Worm (Caenorhabditis elegans): ENCODE results near the gene R160.13.

R160.13 gene

DNA sequence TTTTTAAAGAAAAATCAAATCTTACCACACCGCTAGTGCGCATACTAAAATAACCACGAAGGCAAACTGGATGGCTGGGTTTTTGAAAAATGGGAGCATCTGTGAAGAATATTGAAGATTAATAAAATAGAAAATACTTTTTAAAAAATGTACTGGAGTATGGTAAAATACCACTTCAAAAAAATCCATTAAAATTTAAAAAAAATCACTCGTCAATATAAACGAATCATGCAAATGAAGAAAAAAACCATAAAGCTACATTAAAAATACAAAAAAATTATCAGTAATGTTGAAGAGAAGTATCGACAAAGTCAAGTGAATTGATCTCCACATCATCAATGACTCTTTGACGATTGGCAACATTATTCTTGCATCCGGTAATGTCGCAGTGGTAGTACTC lies 557 bp downstream of the R160.13 start, which contains the start of gene R160.5:
Gene R160.5, minus strand, starts transcription at position 101 of the 400 bp plus-strand sequence.
- TF ChIP-seq bed-3 (GFP tag; optimal IDR thresholded peaks at IDR 0.05) (no peak), ceh-43 (GFP tag; optimal IDR thresholded peaks at IDR 0.05) (no peak), lsy-2 (tag; optimal IDR thresholded peaks at IDR 0.05) (no peak), flh-1 (GFP tag; optimal IDR thresholded peaks at IDR 0.05) (no peak), ceh-39 (tag; optimal IDR thresholded peaks at IDR 0.05) (no peak), nhr-76 (tag; optimal IDR thresholded peaks at IDR 0.05) (no peak), ceh-83 (GFP tag; optimal IDR thresholded peaks at IDR 0.05) (no peak), pha-4 (tag; optimal IDR thresholded peaks at IDR 0.05) (no peak), nhr-237 (tag; optimal IDR thresholded peaks at IDR 0.05) (no peak), ces-1 (GFP tag; optimal IDR thresholded peaks at IDR 0.05) (no peak), nhr-12 (tag; optimal IDR thresholded peaks at IDR 0.05) (no peak)

DNA sequence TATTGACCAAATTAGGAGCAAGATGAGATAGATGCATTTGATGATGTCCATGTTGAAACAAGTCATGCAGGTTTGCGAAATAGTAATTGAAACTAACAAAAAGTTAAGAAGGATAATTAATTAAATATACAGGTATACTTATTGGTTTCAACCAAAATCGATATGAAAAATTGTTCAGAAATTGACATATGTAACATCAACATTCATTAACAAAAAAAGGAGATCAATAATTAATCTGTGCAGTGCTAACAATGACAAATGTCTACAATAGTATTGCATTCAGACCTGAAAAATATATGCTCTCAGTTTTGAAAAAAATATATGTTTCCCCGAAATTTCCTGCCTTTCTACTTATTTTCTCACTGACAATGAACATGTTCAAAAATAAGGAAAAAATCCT lies 2.5 kb downstream of the R160.13 start, which contains the start of gene R160.4:
Gene R160.4, minus strand, starts transcription at position 101 of the 400 bp plus-strand sequence.
- TF ChIP-seq pha-4 (tag; optimal IDR thresholded peaks at IDR 0.05) (no peak), sem-2 (GFP tag; optimal IDR thresholded peaks at IDR 0.05) (no peak), cnd-1 (tag; optimal IDR thresholded peaks at IDR 0.05) (no peak), nhr-237 (tag; optimal IDR thresholded peaks at IDR 0.05) (no peak), ham-2 (GFP tag; optimal IDR thresholded peaks at IDR 0.05) (no peak)

DNA sequence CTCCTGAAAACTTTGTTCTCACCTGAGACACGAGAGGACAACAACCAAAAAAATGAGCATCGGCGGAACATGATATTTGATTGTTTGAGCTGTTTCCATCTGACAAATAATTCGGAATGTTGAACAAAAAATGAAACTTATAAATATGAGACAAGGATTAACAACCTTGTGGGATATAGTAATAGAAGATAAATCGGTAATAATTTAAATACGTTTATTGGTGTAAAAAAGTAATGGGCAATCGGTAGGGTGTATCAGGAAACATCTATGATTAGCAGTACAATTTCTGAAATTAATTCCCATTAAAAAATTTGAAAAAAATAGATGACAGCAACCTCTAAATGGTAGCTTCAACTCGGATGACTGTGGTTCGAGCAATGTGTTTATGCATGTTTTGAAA lies 3.9 kb downstream of the R160.13 start, which contains the start of gene R160.10:
Gene R160.10, minus strand, starts transcription at position 101 of the 400 bp plus-strand sequence.
- TF ChIP-seq lin-13 (tag; optimal IDR thresholded peaks at IDR 0.05), result no peak
- no peak for TF ChIP-seq lsy-2 (tag; optimal IDR thresholded peaks at IDR 0.05)
- TF ChIP-seq nhr-28 (tag; optimal IDR thresholded peaks at IDR 0.05), result no peak
- TF ChIP-seq zip-8 (tag; optimal IDR thresholded peaks at IDR 0.05), result no peak
- no peak for TF ChIP-seq hlh-1 (tag; optimal IDR thresholded peaks at IDR 0.05)

DNA sequence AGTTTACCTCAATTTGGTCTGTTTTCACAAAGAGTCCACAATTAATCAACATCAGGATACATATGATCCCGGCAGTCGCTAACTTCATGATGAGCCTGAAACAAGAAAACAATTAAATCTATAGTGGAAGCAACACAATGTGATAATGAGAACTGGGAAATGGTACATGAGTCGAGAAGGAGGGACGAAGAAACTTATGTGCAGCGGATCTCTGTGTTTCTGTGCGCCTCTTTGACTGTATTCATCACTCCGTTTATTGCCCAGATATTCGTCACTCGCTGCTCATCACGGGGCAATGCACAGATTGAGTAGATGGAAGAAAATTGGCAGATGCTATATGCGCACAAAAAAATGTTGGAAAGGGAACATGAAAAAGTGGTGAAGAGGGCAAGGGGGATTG lies 5.1 kb downstream of the R160.13 start, which contains the start of gene R160.3:
Gene R160.3, minus strand, starts transcription at position 101 of the 400 bp plus-strand sequence.
- TF ChIP-seq hlh-1 (tag; optimal IDR thresholded peaks at IDR 0.05) (no peak), M03D4.4 (tag; optimal IDR thresholded peaks at IDR 0.05) (no peak), unc-120 (tag; optimal IDR thresholded peaks at IDR 0.05; ENCODE audit: poor library complexity, severe bottlenecking) (no peak), nhr-28 (tag; optimal IDR thresholded peaks at IDR 0.05) (no peak), snpc-4 (tag; optimal IDR thresholded peaks at IDR 0.05) (no peak), sptf-1 (tag; optimal IDR thresholded peaks at IDR 0.05) (no peak), mls-2 (tag; optimal IDR thresholded peaks at IDR 0.05) (no peak), zip-8 (tag; optimal IDR thresholded peaks at IDR 0.05) (no peak), sem-2 (GFP tag; optimal IDR thresholded peaks at IDR 0.05) (no peak), flh-1 (GFP tag; optimal IDR thresholded peaks at IDR 0.05) (no peak), lsy-2 (tag; optimal IDR thresholded peaks at IDR 0.05) (no peak), ceh-83 (GFP tag; optimal IDR thresholded peaks at IDR 0.05) (no peak), unc-39 (tag; optimal IDR thresholded peaks at IDR 0.05) (no peak), drap-1 (GFP tag; optimal IDR thresholded peaks at IDR 0.05) (no peak), ceh-39 (tag; optimal IDR thresholded peaks at IDR 0.05) (no peak), nhr-2 (tag; optimal IDR thresholded peaks at IDR 0.05) (no peak), elt-3 (tag; optimal IDR thresholded peaks at IDR 0.05) (no peak)

DNA sequence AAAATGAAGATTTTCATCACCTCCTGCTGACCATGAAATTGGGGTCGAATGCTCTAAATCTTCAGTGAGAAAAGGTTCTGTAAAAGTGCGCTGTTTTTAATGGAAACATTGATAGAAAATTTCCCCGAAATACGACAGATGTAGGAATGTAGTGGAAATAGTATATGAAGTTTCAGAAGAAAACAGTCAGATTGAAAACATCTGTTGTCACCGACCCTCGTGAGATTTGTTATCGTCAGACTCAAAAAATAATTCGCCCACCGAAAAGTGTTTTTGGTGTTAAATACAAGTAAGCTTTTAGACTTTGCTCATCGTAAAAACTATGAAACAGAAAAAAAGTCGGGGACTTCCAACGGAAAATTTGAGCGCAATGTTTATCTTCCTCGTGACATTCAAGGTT lies 6.4 kb downstream of the R160.13 start, which contains the start of gene F14H12.8:
Gene F14H12.8, minus strand, starts transcription at position 101 of the 400 bp plus-strand sequence.
- TF ChIP-seq ceh-83 (GFP tag; optimal IDR thresholded peaks at IDR 0.05), result no peak
- no peak for TF ChIP-seq drap-1 (GFP tag; optimal IDR thresholded peaks at IDR 0.05)
- TF ChIP-seq nhr-237 (tag; optimal IDR thresholded peaks at IDR 0.05), result no peak
- no peak for TF ChIP-seq unc-39 (tag; optimal IDR thresholded peaks at IDR 0.05)
- TF ChIP-seq sem-2 (GFP tag; optimal IDR thresholded peaks at IDR 0.05), result no peak
- no peak for TF ChIP-seq ceh-43 (GFP tag; optimal IDR thresholded peaks at IDR 0.05)
- no peak for TF ChIP-seq unc-120 (tag; optimal IDR thresholded peaks at IDR 0.05; ENCODE audit: poor library complexity, severe bottlenecking)
- TF ChIP-seq bed-3 (GFP tag; optimal IDR thresholded peaks at IDR 0.05), result no peak
- no peak for TF ChIP-seq ztf-11 (tag; optimal IDR thresholded peaks at IDR 0.05)
- TF ChIP-seq ces-1 (GFP tag; optimal IDR thresholded peaks at IDR 0.05), result no peak
- TF ChIP-seq mab-5 (tag; optimal IDR thresholded peaks at IDR 0.05), result no peak
- no peak for TF ChIP-seq M03D4.4 (tag; optimal IDR thresholded peaks at IDR 0.05)
- no peak for TF ChIP-seq nhr-12 (tag; optimal IDR thresholded peaks at IDR 0.05)

DNA sequence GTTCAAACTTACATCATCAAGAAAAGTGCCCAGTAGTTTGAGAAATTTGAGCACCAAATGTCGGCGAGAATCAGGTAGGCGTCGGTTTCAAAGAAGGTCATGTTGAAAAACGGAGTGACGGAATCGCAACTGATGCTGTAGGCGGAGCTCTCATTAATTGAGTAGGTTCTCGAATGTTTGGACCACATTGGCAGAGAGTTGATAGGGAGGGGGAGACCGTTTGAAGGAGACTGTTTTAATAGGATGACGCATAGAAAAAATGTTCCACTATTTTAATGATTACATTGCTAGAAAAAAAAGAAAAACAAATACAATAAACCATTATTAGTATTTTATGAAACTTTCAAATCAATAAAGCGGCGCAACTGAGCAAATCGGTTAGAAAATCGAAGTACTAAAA lies 8.1 kb downstream of the R160.13 start, which contains the start of gene F14H12.17:
Gene F14H12.17, minus strand, starts transcription at position 101 of the 400 bp plus-strand sequence.
- TF ChIP-seq nhr-237 (tag; optimal IDR thresholded peaks at IDR 0.05) (no peak), nhr-76 (tag; optimal IDR thresholded peaks at IDR 0.05) (no peak), zip-8 (tag; optimal IDR thresholded peaks at IDR 0.05) (no peak), nhr-12 (tag; optimal IDR thresholded peaks at IDR 0.05) (no peak), sptf-1 (tag; optimal IDR thresholded peaks at IDR 0.05) (no peak), mls-2 (tag; optimal IDR thresholded peaks at IDR 0.05) (no peak), M03D4.4 (tag; optimal IDR thresholded peaks at IDR 0.05) (no peak), unc-39 (tag; optimal IDR thresholded peaks at IDR 0.05) (no peak), cnd-1 (tag; optimal IDR thresholded peaks at IDR 0.05) (no peak), unc-62 (GFP tag; optimal IDR thresholded peaks at IDR 0.05) (no peak), elt-1 (tag; optimal IDR thresholded peaks at IDR 0.05; ENCODE audit: borderline replicate concordance, insufficient read depth) (no peak), snpc-4 (tag; optimal IDR thresholded peaks at IDR 0.05) (no peak), bed-3 (GFP tag; optimal IDR thresholded peaks at IDR 0.05) (no peak), nhr-2 (tag; optimal IDR thresholded peaks at IDR 0.05) (no peak), ces-1 (GFP tag; optimal IDR thresholded peaks at IDR 0.05) (no peak), blmp-1 (tag; optimal IDR thresholded peaks at IDR 0.05) (no peak), ceh-43 (GFP tag; optimal IDR thresholded peaks at IDR 0.05) (no peak), sem-2 (GFP tag; optimal IDR thresholded peaks at IDR 0.05) (no peak)
